Fruit fly (Drosophila melanogaster) whole organism, pupa: ENCODE data around the gene CG17196.
A peak's percentile ranks its signal among the peaks of the same experiment; 100 is the strongest.

Experiments
- CG10348 ChIP-seq: fragments of 200-800 bp; sonication (Bioruptor generic); IDR thresholded peaks from 2 replicates; pipeline ENCODE4 v1.3.6; 2022; ENCODE audit warnings: missing biosample characterization, missing genetic modification characterization
- CG12605 ChIP-seq: fragments of 200-800 bp; sonication (Bioruptor generic); IDR thresholded peaks from 2 replicates; pipeline ENCODE4 v1.3.6; 2022; ENCODE audit warnings: missing biosample characterization, missing genetic modification characterization
- CG13204 ChIP-seq: fragments of 200-800 bp; sonication (Bioruptor generic); optimal IDR thresholded peaks from 2 replicates; lab custom pipeline; 2018; ENCODE audit warnings: missing biosample characterization, mild to moderate bottlenecking, missing genetic modification characterization, moderate library complexity
- CG14655 ChIP-seq: fragments of 200-800 bp; sonication (Bioruptor generic); optimal IDR thresholded peaks from 3 replicates; lab custom pipeline; 2017; ENCODE audit warnings: mild to moderate bottlenecking, missing biosample characterization, missing genetic modification reagents, missing genetic modification characterization
- CG15710 ChIP-seq: fragments of 200-800 bp; sonication (Bioruptor generic); optimal IDR thresholded peaks from 2 replicates; lab custom pipeline; 2018; ENCODE audit warnings: missing biosample characterization, mild to moderate bottlenecking, missing genetic modification characterization, moderate library complexity
- CG17806 ChIP-seq: fragments of 200-800 bp; sonication (Bioruptor generic); optimal IDR thresholded peaks from 2 replicates; lab custom pipeline; 2018; ENCODE audit warnings: missing biosample characterization, mild to moderate bottlenecking, missing genetic modification characterization, moderate library complexity
- CG32121 ChIP-seq: fragments of 200-800 bp; sonication (Bioruptor generic); IDR thresholded peaks from 2 replicates; pipeline ENCODE4 v1.3.6; 2022; ENCODE audit warnings: missing biosample characterization, missing genetic modification characterization
- CG34367 ChIP-seq: fragments of 200-800 bp; sonication (Bioruptor generic); optimal IDR thresholded peaks from 2 replicates; lab custom pipeline; 2018; ENCODE audit warnings: missing biosample characterization, mild to moderate bottlenecking, missing genetic modification characterization
- CG4496 ChIP-seq: fragments of 200-800 bp; sonication (Bioruptor generic); IDR thresholded peaks from 3 replicates; pipeline ENCODE4 v1.3.6; 2022; ENCODE audit warnings: missing biosample characterization, missing genetic modification characterization
- CG8159 ChIP-seq: fragments of 200-800 bp; sonication (Bioruptor generic); optimal IDR thresholded peaks from 3 replicates; lab custom pipeline; 2018; ENCODE audit warnings: missing biosample characterization, mild to moderate bottlenecking, missing genetic modification characterization, moderate library complexity
- CG8301 ChIP-seq: fragments of 200-800 bp; sonication (Bioruptor generic); optimal IDR thresholded peaks from 2 replicates; lab custom pipeline; 2018; ENCODE audit warnings: missing biosample characterization, mild to moderate bottlenecking, missing genetic modification characterization
- CG9948 ChIP-seq: fragments of 200-800 bp; sonication (Bioruptor generic); optimal IDR thresholded peaks from 2 replicates; lab custom pipeline; 2018; ENCODE audit warnings: missing biosample characterization, mild to moderate bottlenecking, missing genetic modification characterization, moderate library complexity
- D1 ChIP-seq: fragments of 200-800 bp; sonication (Bioruptor generic); optimal IDR thresholded peaks from 2 replicates; lab custom pipeline; 2018; ENCODE audit warnings: missing biosample characterization, mild to moderate bottlenecking, missing genetic modification characterization, moderate library complexity
- EcR ChIP-seq: fragments of 200-800 bp; sonication (Bioruptor generic); optimal IDR thresholded peaks from 3 replicates; lab custom pipeline; 2019; ENCODE audit warnings: missing biosample characterization, missing genetic modification characterization, mild to moderate bottlenecking, moderate library complexity, missing genetic modification reagents
- Ets98B ChIP-seq: fragments of 200-800 bp; sonication (Bioruptor generic); IDR thresholded peaks from 2 replicates; pipeline ENCODE4 v1.3.6; 2022; ENCODE audit warnings: missing biosample characterization, missing genetic modification characterization
- Pif1A ChIP-seq: fragments of 200-800 bp; sonication (Bioruptor generic); optimal IDR thresholded peaks from 3 replicates; lab custom pipeline; 2016; ENCODE audit warnings: missing biosample characterization, missing genetic modification characterization
- Pif1B ChIP-seq: fragments of 200-800 bp; sonication (Bioruptor generic); optimal IDR thresholded peaks from 3 replicates; lab custom pipeline; 2016; ENCODE audit warnings: missing biosample characterization, missing genetic modification characterization
- Snoo ChIP-seq: fragments of 200-800 bp; sonication (Bioruptor generic); optimal IDR thresholded peaks from 3 replicates; lab custom pipeline; 2017; ENCODE audit warnings: missing biosample characterization, mild to moderate bottlenecking, missing genetic modification characterization, inconsistent platforms
- fd96Ca ChIP-seq: fragments of 200-800 bp; sonication (Bioruptor generic); IDR thresholded peaks from 3 replicates; pipeline ENCODE4 v1.3.6; 2022; ENCODE audit warnings: missing biosample characterization, missing genetic modification characterization
- gl ChIP-seq: fragments of 200-800 bp; sonication (Bioruptor generic); optimal IDR thresholded peaks from 2 replicates; lab custom pipeline; 2018; ENCODE audit warnings: missing biosample characterization, mild to moderate bottlenecking, missing genetic modification characterization
- rn ChIP-seq: fragments of 200-800 bp; sonication (Bioruptor generic); IDR thresholded peaks from 2 replicates; pipeline ENCODE4 v1.3.6; 2022; ENCODE audit warnings: missing biosample characterization, missing genetic modification characterization

Gene CG17196

dm6 chr3R:25737735-25738371 lies 38.2 kb downstream of the CG17196 start:
- TF ChIP-seq CG12605 (GFP tag; lab: Robert Waterston, UW) (peak; percentile 96), CG15710 (tag; lab: Kevin White, UChicago) (peak; percentile 99), CG32121 (GFP tag; lab: Robert Waterston, UW) (peak; percentile 94), CG8159 (tag; lab: Kevin White, UChicago) (peak; percentile 99), CG34367 (tag; lab: Kevin White, UChicago) (peak; percentile 99), CG17806 (tag; lab: Kevin White, UChicago) (peak; percentile 99), EcR (GFP tag; lab: Kevin White, UChicago) (peak; percentile 89), D1 (tag; lab: Kevin White, UChicago) (peak; percentile 98), CG4496 (GFP tag; lab: Robert Waterston, UW) (peak; percentile 99), CG13204 (GFP tag; lab: Kevin White, UChicago) (peak; percentile 97), CG10348 (GFP tag; lab: Robert Waterston, UW) (peak; percentile 86), Pif1B (GFP tag; lab: Kevin White, UChicago) (peak; percentile 99), CG14655 (GFP tag; lab: Kevin White, UChicago) (peak; percentile 99), CG9948 (tag; lab: Kevin White, UChicago) (peak; percentile 99), Snoo (tag; lab: Kevin White, UChicago) (peak; percentile 98), Pif1A (GFP tag; lab: Kevin White, UChicago) (peak; percentile 99), gl (tag; lab: Kevin White, UChicago) (peak; percentile 98), CG8301 (tag; lab: Kevin White, UChicago) (peak; percentile 99), rn (GFP tag; lab: Robert Waterston, UW) (peak; percentile 98), fd96Ca (GFP tag; lab: Robert Waterston, UW) (peak; percentile 99), Ets98B (GFP tag; lab: Robert Waterston, UW) (peak; percentile 97)

dm6 chr3R:25735801-25736068 lies 40.3 kb downstream of the CG17196 start:
- no peak for TF ChIP-seq CG14655 (GFP tag; lab: Kevin White, UChicago)
- no peak for TF ChIP-seq CG9948 (tag; lab: Kevin White, UChicago)
- no peak for TF ChIP-seq Ets98B (GFP tag; lab: Robert Waterston, UW)
- no peak for TF ChIP-seq Snoo (tag; lab: Kevin White, UChicago)
- TF ChIP-seq D1 (tag; lab: Kevin White, UChicago): no peak
- TF ChIP-seq CG4496 (GFP tag; lab: Robert Waterston, UW): no peak
- TF ChIP-seq CG12605 (GFP tag; lab: Robert Waterston, UW): no peak
- no peak for TF ChIP-seq CG8159 (tag; lab: Kevin White, UChicago)
- no peak for TF ChIP-seq CG15710 (tag; lab: Kevin White, UChicago)
- no peak for TF ChIP-seq CG8301 (tag; lab: Kevin White, UChicago)
- no peak for TF ChIP-seq CG34367 (tag; lab: Kevin White, UChicago)
- TF ChIP-seq CG13204 (GFP tag; lab: Kevin White, UChicago): no peak
- no peak for TF ChIP-seq CG32121 (GFP tag; lab: Robert Waterston, UW)
- TF ChIP-seq fd96Ca (GFP tag; lab: Robert Waterston, UW): no peak

- TF ChIP-seq CG8301 (tag; lab: Kevin White, UChicago) (no peak), CG4496 (GFP tag; lab: Robert Waterston, UW) (0 out of 3 replicates have a peak, but pooled peaks have one; percentile 19)
These were observed 40.9 kb downstream of the CG17196 start for dm6 chr3R:25734967-25735800.
